Worm (Caenorhabditis elegans): Measurements from ENCODE around the gene twk-20.
A peak's percentile ranks its signal among the peaks of the same experiment; 100 is the strongest.

twk-20 gene

DNA sequence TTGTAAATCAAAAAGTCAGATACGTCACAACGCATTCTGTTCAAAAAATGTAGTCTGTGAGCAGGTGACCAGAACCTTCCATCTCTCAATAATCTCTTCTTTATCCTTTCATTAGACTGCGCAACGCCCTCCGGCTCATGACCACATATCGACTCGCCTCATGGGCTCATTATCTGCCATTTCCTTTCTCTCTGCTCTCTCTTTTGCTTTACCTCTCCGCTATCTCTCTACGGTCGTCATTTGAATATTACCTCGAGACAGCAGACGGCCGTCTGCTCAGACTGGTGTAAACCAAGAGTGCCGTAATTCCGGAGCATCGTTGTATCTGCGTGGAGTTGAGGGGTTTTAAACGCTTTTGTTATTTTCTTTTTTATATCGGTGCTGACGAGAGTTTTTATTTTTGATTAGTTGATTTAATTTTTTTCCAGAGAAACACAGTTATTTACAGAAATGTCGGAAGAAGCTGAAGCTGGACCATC, 41.6 kb upstream of the twk-20 start, which contains the start of gene bra-1:
TSS of gene bra-1 (plus strand) at position 429 of the 479 bp plus-strand sequence.
- TF ChIP-seq nhr-77 (tag; optimal IDR thresholded peaks at IDR 0.05) (peak; percentile 23), ztf-4 (tag; optimal IDR thresholded peaks at IDR 0.05) (peak; percentile 29), blmp-1 (tag; optimal IDR thresholded peaks at IDR 0.05) (peak; percentile 15), xbp-1 (tag; optimal IDR thresholded peaks at IDR 0.05) (peak; percentile 59), skn-1 (tag; optimal IDR thresholded peaks at IDR 0.05) (peak; percentile 27), dsc-1 (tag; optimal IDR thresholded peaks at IDR 0.05) (peak; percentile 90), mdl-1 (tag; optimal IDR thresholded peaks at IDR 0.05) (no peak), egl-13 (tag; optimal IDR thresholded peaks at IDR 0.05) (peak; percentile 86), lin-35 (GFP tag; optimal IDR thresholded peaks at IDR 0.05) (peak; percentile 47 to 52), unc-86 (tag; optimal IDR thresholded peaks at IDR 0.05) (peak; percentile 75), tbx-2 (tag; optimal IDR thresholded peaks at IDR 0.05) (peak; percentile 69), mab-9 (GFP tag; IDR thresholded peaks at IDR 0.05) (no peak), lir-3 (tag; optimal IDR thresholded peaks at IDR 0.05; ENCODE audit: poor library complexity) (no peak), nhr-19 (GFP tag; conservative IDR thresholded peaks at IDR 0.05) (peak; percentile 12; the same call in 1 of the 2 replicates), dpl-1 (GFP tag; optimal IDR thresholded peaks at IDR 0.05) (peak in 2 of 3 experiments; percentile 26 to 54), lin-13 (GFP tag; optimal IDR thresholded peaks at IDR 0.05) (peak; percentile 20), nhr-20 (tag; optimal IDR thresholded peaks at IDR 0.05) (peak; percentile 72), nhr-47 (tag; optimal IDR thresholded peaks at IDR 0.05) (peak; percentile 86), lin-39 (tag; optimal IDR thresholded peaks at IDR 0.05) (no peak), vab-15 (tag; optimal IDR thresholded peaks at IDR 0.05) (peak; percentile 18), tlp-1 (tag; optimal IDR thresholded peaks at IDR 0.05) (no peak), efl-1 (optimal IDR thresholded peaks at IDR 0.05) (peak; percentile 29 to 32), efl-1 (GFP tag; optimal IDR thresholded peaks at IDR 0.05 in 1 of 2) (peak; percentile 16 to 61), snpc-4 (tag; optimal IDR thresholded peaks at IDR 0.05) (peak; percentile 28), fkh-10 (GFP tag; optimal IDR thresholded peaks at IDR 0.05) (peak; percentile 31), rnt-1 (tag; optimal IDR thresholded peaks at IDR 0.05) (peak; percentile 12), ceh-88 (GFP tag; IDR thresholded peaks at IDR 0.05) (peak; percentile 9; the same call in 1 of the 2 replicates), lin-15B (tag; optimal IDR thresholded peaks at IDR 0.05) (peak; percentile 12), ceh-8 (GFP tag; optimal IDR thresholded peaks at IDR 0.05) (peak; percentile 46), sox-4 (tag; optimal IDR thresholded peaks at IDR 0.05) (peak; percentile 68), ceh-63 (GFP tag; optimal IDR thresholded peaks at IDR 0.05) (no peak), nhr-12 (tag; optimal IDR thresholded peaks at IDR 0.05) (no peak), ceh-82 (tag; optimal IDR thresholded peaks at IDR 0.05) (peak in 1 of 3 experiments; percentile 68), pax-3 (tag; optimal IDR thresholded peaks at IDR 0.05) (peak; percentile 72), jun-1 (tag; optimal IDR thresholded peaks at IDR 0.05) (peak; percentile 60), nhr-11 (tag; optimal IDR thresholded peaks at IDR 0.05) (no peak), mep-1 (tag; optimal IDR thresholded peaks at IDR 0.05) (peak; percentile 60), fkh-8 (tag; optimal IDR thresholded peaks at IDR 0.05) (peak; percentile 94), elt-3 (tag; optimal IDR thresholded peaks at IDR 0.05) (no peak), hpl-2 (GFP tag; optimal IDR thresholded peaks at IDR 0.05) (no peak), irx-1 (tag; optimal IDR thresholded peaks at IDR 0.05) (peak; percentile 33), swsn-7 (tag; optimal IDR thresholded peaks at IDR 0.05) (peak; percentile 71), lsy-2 (tag; optimal IDR thresholded peaks at IDR 0.05) (peak; percentile 47 to 59), isw-1 (GFP tag; IDR thresholded peaks at IDR 0.05) (peak; percentile 32), F16B12.6 (tag; optimal IDR thresholded peaks at IDR 0.05) (no peak), fkh-4 (tag; optimal IDR thresholded peaks at IDR 0.05; ENCODE audit: borderline replicate concordance) (peak; percentile 10), nhr-237 (tag; optimal IDR thresholded peaks at IDR 0.05) (no peak), sup-37 (GFP tag; optimal IDR thresholded peaks at IDR 0.05) (no peak), fos-1 (tag; optimal IDR thresholded peaks at IDR 0.05) (peak; percentile 50), ets-5 (GFP tag; IDR thresholded peaks at IDR 0.05) (no peak), unc-30 (tag; optimal IDR thresholded peaks at IDR 0.05) (no peak), nhr-71 (tag; optimal IDR thresholded peaks at IDR 0.05) (peak; percentile 83), lin-14 (GFP tag; optimal IDR thresholded peaks at IDR 0.05) (peak; percentile 84)

Measured in whole organism, L1 larva.